Worm (Caenorhabditis elegans): ENCODE measurements around the gene C42C1.9.

ce11 chrIV:12278507-12278906 lies 10.7 kb upstream of the C42C1.9 start, which contains the start of the genes tag-335 and vkmt-1:
- TF ChIP-seq nhr-237 (tag; optimal IDR thresholded peaks at IDR 0.05) (no peak), unc-39 (tag; optimal IDR thresholded peaks at IDR 0.05) (no peak), mep-1 (tag; optimal IDR thresholded peaks at IDR 0.05) (no peak), flh-1 (GFP tag; optimal IDR thresholded peaks at IDR 0.05) (no peak), nhr-12 (tag; optimal IDR thresholded peaks at IDR 0.05) (no peak), nhr-28 (tag; optimal IDR thresholded peaks at IDR 0.05) (no peak), ceh-83 (GFP tag; optimal IDR thresholded peaks at IDR 0.05) (no peak), ces-1 (GFP tag; optimal IDR thresholded peaks at IDR 0.05) (no peak), elt-3 (tag; optimal IDR thresholded peaks at IDR 0.05) (no peak)
